Fruit fly (Drosophila melanogaster) S2 (cell line): ENCODE data around the gene CG18249.
A peak's percentile ranks its signal among the peaks of the same experiment; 100 is the strongest.

Source experiments
- CG8478 ChIP-seq: fragments of >200 bp; optimal IDR thresholded peaks from 2 replicates; lab custom pipeline; 2018
- CTCF ChIP-seq, 2 experiments: fragments of >200 bp; optimal IDR thresholded peaks; 2 replicates each; lab custom pipeline; 2018

Gene CG18249

DNA sequence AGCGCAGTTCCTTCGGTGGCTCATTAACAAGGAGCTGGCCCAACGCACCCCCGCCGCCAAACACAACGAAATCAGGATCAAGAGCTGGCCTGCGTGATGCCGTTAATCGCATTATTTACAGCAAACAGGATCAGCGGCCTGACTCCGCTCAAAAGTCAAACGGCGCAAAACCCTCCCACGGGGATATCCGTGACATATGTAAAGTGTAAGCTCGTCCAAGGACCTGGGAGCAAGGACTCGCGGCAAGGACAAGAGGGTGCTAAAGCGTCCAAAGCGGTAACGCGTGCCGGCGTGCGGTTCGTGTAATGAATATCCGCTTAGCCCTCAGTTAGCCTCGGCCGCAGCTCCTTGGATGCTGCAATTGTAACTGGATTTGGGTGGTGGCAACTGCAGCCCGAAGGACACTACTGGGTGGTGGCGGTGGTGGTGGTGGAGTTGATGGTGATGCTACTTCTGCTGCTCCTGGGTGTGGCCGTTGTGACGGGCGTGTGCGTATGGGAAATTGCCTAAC lies 5.6 kb downstream of the CG18249 start:
- TF ChIP-seq CG8478 (lab: Kevin White, UChicago) (no peak), CTCF (optimal IDR thresholded peaks at IDR 0.05; lab: Kevin White, UChicago) (no peak)

- TF ChIP-seq CG8478 (lab: Kevin White, UChicago) = no peak
- TF ChIP-seq CTCF (optimal IDR thresholded peaks at IDR 0.05; lab: Kevin White, UChicago) = no peak
Observed at dm6 chr3R:8227344-8227743, 7.4 kb downstream of the CG18249 start.

- peak; percentile 51 to 70 for TF ChIP-seq CTCF (optimal IDR thresholded peaks at IDR 0.05; lab: Kevin White, UChicago)
- TF ChIP-seq CG8478 (lab: Kevin White, UChicago) = no peak
Observed at dm6 chr3R:8233370-8233773, 13.4 kb downstream of the CG18249 start, which contains the start of gene PolI. PolI (plus strand) TSS chr3R:8233507.

dm6 chr3R:8233864-8234263 lies 13.9 kb downstream of the CG18249 start:
- TF ChIP-seq CTCF (optimal IDR thresholded peaks at IDR 0.05; lab: Kevin White, UChicago) (no peak), CG8478 (lab: Kevin White, UChicago) (no peak)

dm6 chr3R:8239472-8240301 lies 19.7 kb downstream of the CG18249 start:
- TF ChIP-seq CTCF (optimal IDR thresholded peaks at IDR 0.05; lab: Kevin White, UChicago) = no peak
- no peak for TF ChIP-seq CG8478 (lab: Kevin White, UChicago)

DNA sequence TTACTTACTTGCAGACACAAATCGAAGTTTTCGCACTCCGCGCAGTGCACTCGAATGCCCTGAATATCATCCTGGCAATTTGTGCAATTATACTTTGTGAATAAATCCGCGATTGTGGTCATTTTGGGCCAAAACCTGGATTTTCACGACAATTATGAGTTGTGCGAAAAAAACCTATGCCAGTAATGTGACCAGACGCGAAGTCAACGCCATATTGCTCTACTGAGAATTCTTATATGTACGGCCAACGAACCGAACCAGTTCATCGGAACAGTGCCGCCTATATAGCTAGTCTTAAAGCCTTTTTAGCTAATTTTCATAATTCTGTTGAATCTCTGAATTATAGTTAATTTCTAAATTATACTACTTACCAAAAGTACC lies 20.3 kb downstream of the CG18249 start, which contains the start of gene Ada2b:
Gene Ada2b, minus strand, starts transcription at position 214 of the 381 bp plus-strand sequence.
- no peak for TF ChIP-seq CG8478 (lab: Kevin White, UChicago)
- peak in 1 of 2 experiments; percentile 27 for TF ChIP-seq CTCF (optimal IDR thresholded peaks at IDR 0.05; lab: Kevin White, UChicago)

- TF ChIP-seq CTCF (optimal IDR thresholded peaks at IDR 0.05; lab: Kevin White, UChicago) (no peak), CG8478 (lab: Kevin White, UChicago) (no peak)
Observed at dm6 chr3R:8243720-8244119, 23.8 kb downstream of the CG18249 start, which contains the start of the genes CG9636, CG18749 and CG33722. CG9636 (minus strand) TSS chr3R:8243792. CG18749 (plus strand) TSS chr3R:8244055. CG33722 (plus strand) TSS chr3R:8244055.

dm6 chr3R:8248138-8248537 lies 28.2 kb downstream of the CG18249 start, which contains the start of gene CG15864:
CG15864 (plus strand) TSS chr3R:8248438.
- TF ChIP-seq CG8478 (lab: Kevin White, UChicago) = no peak
- TF ChIP-seq CTCF (optimal IDR thresholded peaks at IDR 0.05; lab: Kevin White, UChicago) = no peak

dm6 chr3R:8250166-8250733 lies 30.3 kb downstream of the CG18249 start, which contains the start of gene mtg:
mtg (plus strand) TSS chr3R:8250497.
- TF ChIP-seq CG8478 (lab: Kevin White, UChicago) = no peak
- TF ChIP-seq CTCF (optimal IDR thresholded peaks at IDR 0.05; lab: Kevin White, UChicago) = no peak

dm6 chr3R:8251532-8251931 lies 31.6 kb downstream of the CG18249 start:
- TF ChIP-seq CTCF (optimal IDR thresholded peaks at IDR 0.05; lab: Kevin White, UChicago) (no peak), CG8478 (lab: Kevin White, UChicago) (no peak)

DNA sequence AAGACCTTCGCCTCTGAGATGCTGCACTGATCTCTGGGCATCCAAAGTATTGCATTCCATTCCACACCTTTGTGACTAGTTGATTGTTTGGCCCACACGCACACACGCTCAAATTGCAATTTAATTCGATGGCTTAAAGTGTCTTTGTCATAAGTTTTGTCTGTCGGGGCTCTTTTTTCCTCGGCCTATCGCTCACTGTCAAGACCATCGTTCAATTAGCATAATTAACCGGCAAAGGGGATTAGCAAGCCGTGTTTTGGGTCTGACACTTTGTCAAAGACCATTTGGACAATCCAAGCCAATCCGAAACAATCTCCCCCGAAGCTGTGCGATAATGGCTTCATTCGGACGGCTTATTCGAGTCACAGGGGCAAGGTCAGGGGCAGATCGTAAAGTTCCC lies 34.4 kb downstream of the CG18249 start:
- TF ChIP-seq CG8478 (lab: Kevin White, UChicago) (no peak), CTCF (optimal IDR thresholded peaks at IDR 0.05; lab: Kevin White, UChicago) (no peak)

DNA sequence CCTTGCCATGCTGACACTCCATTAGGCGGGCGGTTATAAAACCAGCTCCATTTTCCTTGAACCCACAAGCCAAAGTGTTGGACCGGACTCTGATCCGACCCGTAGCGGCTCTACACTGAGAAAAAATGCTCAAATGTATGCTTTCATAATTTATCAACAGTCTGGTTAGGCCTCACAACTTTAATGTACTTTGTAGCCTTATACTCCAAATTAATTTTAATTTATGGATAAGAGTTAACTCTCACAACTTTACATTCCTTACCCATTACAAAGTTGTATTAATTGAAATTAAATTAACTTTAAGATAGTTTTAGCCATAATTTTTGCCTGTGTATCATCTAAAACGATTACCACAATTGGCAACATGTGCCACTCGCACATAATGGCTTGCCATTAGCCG lies 36.1 kb downstream of the CG18249 start:
- TF ChIP-seq CTCF (optimal IDR thresholded peaks at IDR 0.05; lab: Kevin White, UChicago) = no peak
- TF ChIP-seq CG8478 (lab: Kevin White, UChicago) = no peak

DNA sequence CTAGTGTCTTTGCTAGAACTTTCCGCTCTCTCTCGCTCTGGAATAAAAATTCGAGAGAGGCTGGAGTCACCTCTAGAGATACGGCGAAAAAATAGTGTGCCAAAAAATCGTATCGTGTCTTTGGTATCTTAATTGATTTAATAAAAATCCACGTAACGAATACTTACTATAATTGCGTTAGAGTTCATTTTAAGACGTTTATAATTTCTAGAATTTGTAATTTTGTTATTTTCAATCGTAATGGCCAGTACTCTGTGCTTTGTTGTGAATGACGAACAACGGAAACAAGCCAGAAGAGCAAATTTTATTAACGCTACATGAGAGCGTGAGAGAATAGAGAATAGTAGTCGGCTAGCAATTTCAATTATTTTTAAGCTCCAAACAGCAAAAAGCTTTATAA lies 41.7 kb downstream of the CG18249 start:
- TF ChIP-seq CG8478 (lab: Kevin White, UChicago) = no peak
- no peak for TF ChIP-seq CTCF (optimal IDR thresholded peaks at IDR 0.05; lab: Kevin White, UChicago)

- peak in 1 of 2 experiments; percentile 22 for TF ChIP-seq CTCF (optimal IDR thresholded peaks at IDR 0.05; lab: Kevin White, UChicago)
- no peak for TF ChIP-seq CG8478 (lab: Kevin White, UChicago)
Observed at dm6 chr3R:8264302-8265080, 44.5 kb downstream of the CG18249 start, which contains the start of the genes RPA1 and Mcm2. RPA1 (minus strand) TSS chr3R:8264451. Mcm2 (plus strand) TSS chr3R:8264970.
